Fruit fly (Drosophila melanogaster): ENCODE results near the gene mRpL11.

Gene mRpL11

dm6 chr3R:14476273-14476672 lies 35.4 kb upstream of the mRpL11 start (continued):
- TF ChIP-seq CG9139 (GFP tag; optimal IDR thresholded peaks at IDR 0.05) (no peak), pdm3 (GFP tag; optimal IDR thresholded peaks at IDR 0.05) (peak; percentile 74), Gug (GFP tag; IDR thresholded peaks at IDR 0.05) (peak; percentile 86), Hr39 (GFP tag; optimal IDR thresholded peaks at IDR 0.05) (peak; percentile 48), topi (GFP tag; optimal IDR thresholded peaks at IDR 0.05) (peak; percentile 30), eg (GFP tag; IDR thresholded peaks at IDR 0.05) (peak; percentile 95), CG8119 (GFP tag; IDR thresholded peaks at IDR 0.05) (peak; percentile 88), vri (GFP tag; optimal IDR thresholded peaks at IDR 0.05) (no peak)

- peak; percentile 64 for TF ChIP-seq fkh (GFP tag; optimal IDR thresholded peaks at IDR 0.05)
- TF ChIP-seq pdm3 (GFP tag; optimal IDR thresholded peaks at IDR 0.05) = no peak
- TF ChIP-seq svp (GFP tag) = peak; percentile 1
These were observed 34.4 kb upstream of the mRpL11 start for dm6 chr3R:14477085-14477762.

dm6 chr3R:14477877-14478437 lies 33.7 kb upstream of the mRpL11 start:
- TF ChIP-seq Blimp-1 (GFP tag; optimal IDR thresholded peaks at IDR 0.05) = no peak
- TF ChIP-seq CG3919 (GFP tag; optimal IDR thresholded peaks at IDR 0.05) = no peak
- TF ChIP-seq CG15336 (GFP tag; IDR thresholded peaks at IDR 0.05) = no peak
- no peak for TF ChIP-seq Hr38 (GFP tag; optimal IDR thresholded peaks at IDR 0.05)
- TF ChIP-seq esn (GFP tag; optimal IDR thresholded peaks at IDR 0.05) = no peak

dm6 chr3R:14478438-14479033 lies 33.1 kb upstream of the mRpL11 start:
- TF ChIP-seq CG11762 (GFP tag; optimal IDR thresholded peaks at IDR 0.05; ENCODE audit: insufficient read depth) = no peak
- peak; percentile 15 for TF ChIP-seq CG3919 (GFP tag; optimal IDR thresholded peaks at IDR 0.05)
- peak; percentile 1 for TF ChIP-seq achi (GFP tag; optimal IDR thresholded peaks at IDR 0.05)
- TF ChIP-seq salr (GFP tag; optimal IDR thresholded peaks at IDR 0.05) = peak in 1 of 2 experiments; percentile 42
- peak; percentile 68 for TF ChIP-seq Eip78C (GFP tag)
- TF ChIP-seq CG6163 (GFP tag; IDR thresholded peaks at IDR 0.05) = no peak
- no peak for TF ChIP-seq Gug (GFP tag; IDR thresholded peaks at IDR 0.05)
- no peak for TF ChIP-seq topi (GFP tag; optimal IDR thresholded peaks at IDR 0.05)
- TF ChIP-seq ss (GFP tag; optimal IDR thresholded peaks at IDR 0.05) = no peak
- TF ChIP-seq Hr4 (GFP tag; optimal IDR thresholded peaks at IDR 0.05) = no peak
- no peak for TF ChIP-seq CG11294 (GFP tag; IDR thresholded peaks at IDR 0.05)
- peak; percentile 40; the same call in 1 of the 2 replicates for TF ChIP-seq CG15336 (GFP tag; IDR thresholded peaks at IDR 0.05)

- peak; percentile 26 for TF ChIP-seq Eip78C (GFP tag)
- TF ChIP-seq CG9139 (GFP tag; optimal IDR thresholded peaks at IDR 0.05) = no peak
- TF ChIP-seq vri (GFP tag; optimal IDR thresholded peaks at IDR 0.05) = no peak
- TF ChIP-seq Ets21C (GFP tag; optimal IDR thresholded peaks at IDR 0.05) = no peak
- TF ChIP-seq CG15336 (GFP tag; IDR thresholded peaks at IDR 0.05) = no peak
- TF ChIP-seq fkh (GFP tag; optimal IDR thresholded peaks at IDR 0.05) = peak; percentile 79
- no peak for TF ChIP-seq Sox15 (GFP tag; optimal IDR thresholded peaks at IDR 0.05)
- no peak for TF ChIP-seq CG6854 (GFP tag; optimal IDR thresholded peaks at IDR 0.05)
These were observed 31.9 kb upstream of the mRpL11 start for dm6 chr3R:14479623-14480194.

dm6 chr3R:14481569-14481968 lies 30.1 kb upstream of the mRpL11 start, which contains the start of gene cv-c:
TSS of gene cv-c (minus strand) at chr3R:14481713.
- no peak for TF ChIP-seq CG10631 (GFP tag; optimal IDR thresholded peaks at IDR 0.05)
- TF ChIP-seq Hr4 (GFP tag; optimal IDR thresholded peaks at IDR 0.05) = no peak
- no peak for TF ChIP-seq pdm3 (GFP tag; optimal IDR thresholded peaks at IDR 0.05)
- peak; percentile 19 for TF ChIP-seq Eip75B (GFP tag; optimal IDR thresholded peaks at IDR 0.05)
- no peak for TF ChIP-seq CG1621 (tag; optimal IDR thresholded peaks at IDR 0.05)
- TF ChIP-seq Hr39 (GFP tag; optimal IDR thresholded peaks at IDR 0.05) = no peak
- no peak for TF ChIP-seq CG34406 (GFP tag; optimal IDR thresholded peaks at IDR 0.05)
- TF ChIP-seq svp (GFP tag) = peak; percentile 78
- no peak for TF ChIP-seq achi (GFP tag; optimal IDR thresholded peaks at IDR 0.05)
- TF ChIP-seq fd85E (GFP tag; optimal IDR thresholded peaks at IDR 0.05) = no peak
- TF ChIP-seq CG10669 (GFP tag; optimal IDR thresholded peaks at IDR 0.05) = no peak
- no peak for TF ChIP-seq fkh (GFP tag; optimal IDR thresholded peaks at IDR 0.05)
- TF ChIP-seq vri (GFP tag; optimal IDR thresholded peaks at IDR 0.05) = peak; percentile 21
- peak; percentile 12 for TF ChIP-seq topi (GFP tag; optimal IDR thresholded peaks at IDR 0.05)
- TF ChIP-seq ss (GFP tag; optimal IDR thresholded peaks at IDR 0.05) = peak; percentile 2 to 16
- no peak for TF ChIP-seq CG6276 (GFP tag; optimal IDR thresholded peaks at IDR 0.05)
- TF ChIP-seq Ets21C (GFP tag; optimal IDR thresholded peaks at IDR 0.05) = no peak
- TF ChIP-seq spab (GFP tag; optimal IDR thresholded peaks at IDR 0.05) = no peak
- TF ChIP-seq CG6792 (GFP tag; optimal IDR thresholded peaks at IDR 0.05) = no peak
- no peak; the same call in 2 of the 3 replicates for TF ChIP-seq eg (GFP tag; IDR thresholded peaks at IDR 0.05)
- TF ChIP-seq CG9139 (GFP tag; optimal IDR thresholded peaks at IDR 0.05) = no peak
- TF ChIP-seq CG6854 (GFP tag; optimal IDR thresholded peaks at IDR 0.05) = peak; percentile 35
- no peak for TF ChIP-seq acj6 (GFP tag; optimal IDR thresholded peaks at IDR 0.05)

Measured in whole organism, prepupa.